Worm (Caenorhabditis elegans) whole organism, dauer: Measurements from ENCODE around the gene srt-22.
"Not testable (repeated sequence)": the region's sequence is repeated elsewhere in the genome, so short reads cannot be mapped to it uniquely, and the experiment has no call there.

Source experiments
- unc-62 ChIP-seq: sonication (generic microtip); optimal IDR thresholded peaks from 2 replicates; lab custom pipeline; 2017; ENCODE audit warnings: missing biosample characterization, missing genetic modification reagents, missing genetic modification characterization

Gene srt-22

ce11 chrV:15315827-15316527, at the start of gene srt-22, which contains the start of gene nhr-246:
srt-22 (minus strand) TSS chrV:15315927.
nhr-246 (plus strand) TSS chrV:15316477.
- no peak for TF ChIP-seq unc-62

DNA sequence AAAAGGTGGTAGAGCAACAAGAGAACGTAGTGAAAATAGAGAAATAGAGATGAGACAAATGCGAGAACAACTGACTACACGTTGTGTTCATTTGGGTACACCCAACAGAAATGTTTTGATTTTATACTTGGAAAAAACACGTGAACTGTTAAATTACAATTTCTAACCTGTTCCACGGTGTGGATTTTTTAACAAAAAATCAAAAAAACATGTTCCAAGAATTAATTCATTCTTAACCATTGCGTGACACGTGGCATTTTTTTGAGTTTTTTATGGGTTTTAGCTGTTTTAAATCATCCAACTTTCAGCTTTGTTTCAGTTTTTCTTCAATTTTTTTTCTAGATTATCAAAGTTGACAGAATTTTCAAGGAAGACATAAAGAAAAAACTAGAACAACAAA, 45.7 kb upstream of the srt-22 start, which contains the start of gene ech-1.1:
Gene ech-1.1 (minus strand): TSS at position 101 of the 400 bp plus-strand sequence.
- TF ChIP-seq unc-62: not testable (repeated sequence)

DNA sequence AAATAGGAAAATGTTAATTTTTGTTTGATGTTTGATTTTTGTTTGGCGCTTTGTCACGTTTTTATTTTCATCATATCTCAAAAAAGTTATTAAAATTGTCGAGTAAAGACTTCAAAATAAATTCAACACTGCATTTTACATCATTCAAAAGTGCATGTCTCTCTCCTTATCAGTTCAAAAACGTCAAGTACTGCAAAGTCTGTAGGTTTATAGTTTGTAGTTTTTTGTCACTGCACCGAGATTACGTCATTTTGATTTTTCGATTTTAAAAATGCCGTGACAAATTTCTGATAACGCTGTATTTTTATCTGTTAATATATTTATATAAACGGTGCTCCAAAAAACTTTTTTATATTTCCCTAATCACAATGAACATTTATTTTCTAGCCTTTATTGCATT, 38.9 kb upstream of the srt-22 start, which contains the start of gene C29F3.7:
Gene C29F3.7 (plus strand): TSS at position 254 of the 400 bp plus-strand sequence.
- TF ChIP-seq unc-62: no peak

DNA sequence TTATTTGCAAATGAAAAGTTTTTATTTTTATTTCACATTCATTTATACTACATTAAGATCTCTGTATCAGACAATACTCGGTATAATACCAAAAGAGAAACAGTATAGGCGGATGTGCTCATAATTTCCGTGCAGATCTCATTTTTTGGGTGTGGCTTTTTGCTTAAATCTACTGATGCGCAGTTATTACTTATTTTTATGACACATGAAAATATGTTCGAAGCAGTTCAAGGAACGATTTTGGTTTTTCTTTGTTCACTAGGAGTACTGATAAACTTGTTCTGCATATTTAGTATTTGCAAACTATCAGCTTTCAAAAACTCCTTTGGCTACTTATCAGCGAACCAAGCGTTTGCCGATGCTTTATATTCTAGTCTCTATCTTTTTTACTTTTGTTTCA, 36.6 kb upstream of the srt-22 start, which contains the start of gene srx-58:
Gene srx-58 (plus strand): TSS at position 301 of the 400 bp plus-strand sequence.
- no peak for TF ChIP-seq unc-62

ce11 chrV:15350615-15351014, 34.9 kb upstream of the srt-22 start, which contains the start of gene clec-231:
clec-231 (minus strand) TSS chrV:15350715.
- TF ChIP-seq unc-62: no peak

DNA sequence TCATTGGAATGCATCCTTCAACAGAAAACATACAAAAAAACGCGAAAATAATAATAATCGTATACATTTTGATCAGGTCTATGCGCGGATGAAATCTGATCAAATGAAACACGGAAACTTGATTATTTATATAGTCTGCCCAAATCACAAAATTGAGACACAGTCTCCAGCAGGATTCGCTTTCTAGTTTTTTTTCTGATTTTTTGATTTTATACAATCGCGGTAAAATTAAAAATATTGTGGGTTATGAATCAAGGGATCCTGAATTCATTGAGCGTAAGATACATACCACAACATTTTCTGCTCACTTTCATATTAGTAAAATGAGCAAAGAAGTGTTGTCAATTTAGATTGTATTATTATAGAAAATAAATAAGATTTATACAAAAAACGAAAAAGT, 33.3 kb upstream of the srt-22 start, which contains the start of gene clec-230:
Gene clec-230 (minus strand): TSS at position 101 of the 400 bp plus-strand sequence.
- TF ChIP-seq unc-62: no peak

ce11 chrV:15347292-15347691, 31.6 kb upstream of the srt-22 start, which contains the start of gene C29F3.3:
C29F3.3 (minus strand) TSS chrV:15347392.
- no peak for TF ChIP-seq unc-62

- no peak for TF ChIP-seq unc-62
Observed at ce11 chrV:15344481-15344880, 28.8 kb upstream of the srt-22 start, which contains the start of gene wrt-8. wrt-8 (minus strand) TSS chrV:15344581.

DNA sequence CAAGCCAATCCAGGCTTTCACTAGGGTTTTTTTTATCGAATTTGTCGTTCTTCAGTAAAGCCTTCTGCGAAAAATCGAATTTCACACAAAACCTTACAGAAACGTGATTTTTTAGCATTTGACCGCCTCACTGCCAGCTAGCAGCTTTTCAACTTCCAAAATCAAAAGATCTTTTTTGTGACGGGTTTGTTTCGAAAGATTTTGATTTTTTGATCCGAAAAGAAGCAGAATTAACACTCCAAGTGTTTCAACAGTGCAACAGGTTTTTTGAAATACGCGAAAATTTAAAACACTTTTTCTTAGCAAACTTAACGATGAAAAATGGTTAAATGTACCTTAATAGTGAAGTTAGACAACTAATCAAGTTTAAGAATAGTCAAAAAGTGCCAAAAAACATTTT, 25.7 kb upstream of the srt-22 start, which contains the start of gene clec-229:
Gene clec-229 (minus strand): TSS at position 101 of the 400 bp plus-strand sequence.
- TF ChIP-seq unc-62: no peak

ce11 chrV:15339363-15339762, 23.6 kb upstream of the srt-22 start, which contains the start of gene clec-228:
clec-228 (minus strand) TSS chrV:15339463.
- no peak for TF ChIP-seq unc-62

DNA sequence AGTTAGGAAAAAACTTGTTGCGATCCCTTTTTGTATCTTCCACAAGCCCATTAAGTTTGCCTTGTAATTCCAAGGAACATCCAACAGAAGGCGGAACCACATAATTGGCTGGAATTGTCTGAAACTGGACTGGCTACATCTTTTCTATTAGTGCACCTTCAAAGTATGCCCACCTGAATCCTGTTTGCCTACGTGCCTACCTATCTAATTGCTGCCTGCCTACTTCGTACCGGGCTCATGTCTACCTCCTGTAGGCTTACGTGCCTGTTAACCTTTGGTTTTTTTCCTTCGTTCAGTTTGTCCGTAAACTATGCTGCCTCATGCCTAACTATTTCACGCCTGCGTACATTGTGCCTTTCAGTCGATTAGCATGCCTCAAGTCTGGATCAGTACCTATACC, 21.7 kb upstream of the srt-22 start, which contains the start of gene wrt-7:
Gene wrt-7 (minus strand): TSS at position 101 of the 400 bp plus-strand sequence.
- no peak for TF ChIP-seq unc-62

DNA sequence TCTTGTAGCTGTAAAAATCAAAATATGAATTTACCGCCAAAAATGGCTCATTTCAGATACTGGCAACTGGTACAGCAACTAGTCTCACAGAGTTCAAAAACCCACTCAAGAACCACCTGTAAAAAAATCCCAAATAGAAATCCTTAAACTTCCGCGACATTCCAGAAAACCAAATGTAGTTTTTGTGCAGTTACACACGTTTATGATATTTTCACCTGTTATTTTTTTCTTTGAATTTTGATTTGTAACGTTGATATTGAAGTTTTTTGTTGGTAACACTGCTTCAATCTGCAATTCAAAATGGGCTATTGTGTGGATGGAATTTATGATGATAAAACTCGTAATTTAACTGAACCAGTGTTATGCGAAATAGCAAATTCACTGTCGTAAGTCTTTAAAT, 17.1 kb upstream of the srt-22 start, which contains the start of gene srw-113:
Gene srw-113 (plus strand): TSS at position 301 of the 400 bp plus-strand sequence.
- no peak for TF ChIP-seq unc-62

- no peak for TF ChIP-seq unc-62
Observed at ce11 chrV:15330314-15330713, 14.6 kb upstream of the srt-22 start, which contains the start of gene srh-295. srh-295 (plus strand) TSS chrV:15330614.

ce11 chrV:15327745-15328447, 12.2 kb upstream of the srt-22 start, which contains the start of gene ZK1037.6:
ZK1037.6 (minus strand) TSS chrV:15327795.
- no peak for TF ChIP-seq unc-62

DNA sequence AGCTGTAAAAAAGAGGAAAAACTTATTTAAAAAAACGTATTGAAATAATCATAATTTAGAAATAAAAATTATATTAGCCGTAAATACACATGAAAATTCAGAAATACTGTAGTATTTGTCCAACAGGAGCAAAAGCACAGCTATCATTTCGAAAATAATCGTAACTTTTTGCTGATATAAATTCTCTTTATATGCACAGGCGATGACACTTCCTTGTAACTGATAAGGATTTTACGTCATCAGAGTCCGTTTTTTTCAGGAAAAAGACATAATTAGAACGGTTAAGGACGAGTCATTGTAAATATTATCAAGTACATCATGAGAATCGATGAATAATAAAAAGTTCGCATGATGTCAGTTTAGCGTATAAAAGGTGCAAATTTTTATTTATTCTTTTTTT, 7.7 kb upstream of the srt-22 start:
- TF ChIP-seq unc-62: no peak

ce11 chrV:15322653-15323052, 6.9 kb upstream of the srt-22 start, which contains the start of gene nhr-247:
nhr-247 (plus strand) TSS chrV:15322982.
- not testable (repeated sequence) for TF ChIP-seq unc-62

DNA sequence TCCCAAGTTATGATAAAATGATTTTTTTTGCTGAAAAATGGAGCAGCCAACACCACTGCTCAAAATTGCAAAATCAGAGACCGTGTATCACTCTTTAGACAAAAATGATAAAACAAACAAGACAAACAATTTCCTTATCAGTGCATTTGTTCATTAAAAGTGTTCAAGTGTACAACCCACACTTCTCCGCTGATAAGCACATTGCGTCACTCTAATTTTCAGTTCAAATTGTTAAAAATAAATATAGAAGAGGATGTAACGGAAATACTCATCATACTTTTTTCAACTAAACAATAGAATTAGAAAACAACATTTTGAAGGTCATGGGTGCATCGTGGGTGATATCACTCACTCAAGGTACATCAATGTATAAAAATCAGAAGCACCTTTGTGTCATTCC, 2.9 kb upstream of the srt-22 start, which contains the start of gene nhr-291:
Gene nhr-291 (plus strand): TSS at position 324 of the 400 bp plus-strand sequence.
- TF ChIP-seq unc-62: no peak
